Worm (Caenorhabditis elegans) whole organism, late embryonic: Measurements from ENCODE around the gene cyp-34A5.

Experiments used
- ceh-18 ChIP-seq: sonication (generic microtip); optimal IDR thresholded peaks from 2 replicates; lab custom pipeline; 2016; ENCODE audit warnings: missing genetic modification characterization, missing compliant biosample characterization
- ceh-22 ChIP-seq: sonication (generic microtip); optimal IDR thresholded peaks from 2 replicates; lab custom pipeline; 2017; ENCODE audit warnings: missing biosample characterization, missing genetic modification characterization
- ceh-31 ChIP-seq: sonication (generic microtip); optimal IDR thresholded peaks from 2 replicates; lab custom pipeline; 2016; ENCODE audit warnings: missing genetic modification characterization, missing compliant biosample characterization
- ets-4 ChIP-seq: sonication (generic microtip); optimal IDR thresholded peaks from 2 replicates; lab custom pipeline; 2016; ENCODE audit warnings: missing genetic modification characterization, missing compliant biosample characterization
- fkh-10 ChIP-seq: fragments of 150-350 bp; optimal IDR thresholded peaks from 2 replicates; lab custom pipeline; 2014; ENCODE audit warnings: missing biosample characterization, missing genetic modification reagents, missing genetic modification characterization
- sox-2 ChIP-seq: fragments of 200-800 bp; sonication (Bioruptor generic); IDR thresholded peaks from 2 replicates; pipeline ENCODE4 v1.3.6; 2022; ENCODE audit warnings: missing genetic modification reagents, missing genetic modification characterization, missing compliant biosample characterization
- tbx-2 ChIP-seq: sonication (generic microtip); optimal IDR thresholded peaks from 2 replicates; lab custom pipeline; 2016; ENCODE audit warnings: missing genetic modification characterization, missing compliant biosample characterization

ce11 chrV:3905841-3906240, 51.7 kb downstream of the cyp-34A5 start, which contains the start of gene nhr-156:
- TF ChIP-seq ets-4, result no peak
- no peak for TF ChIP-seq ceh-22
- TF ChIP-seq ceh-18 (tag; lab: Kevin White, UChicago), result no peak
- TF ChIP-seq tbx-2 (tag; lab: Kevin White, UChicago), result no peak
- no peak for TF ChIP-seq ceh-31 (tag; lab: Kevin White, UChicago)
- TF ChIP-seq sox-2, result no peak
- no peak for TF ChIP-seq fkh-10 (GFP tag; lab: Kevin White, UChicago)
